Fruit fly (Drosophila melanogaster) whole organism, adult: Measurements from ENCODE around the gene CG17186.

ENCODE experiments used
- CG12768 ChIP-seq: fragments of 200-800 bp; sonication (Bioruptor generic); optimal IDR thresholded peaks from 2 replicates; lab custom pipeline; 2017; ENCODE audit warnings: missing biosample characterization, missing genetic modification characterization, mild to moderate bottlenecking, moderate library complexity, missing genetic modification reagents
- CG14711 ChIP-seq: fragments of 200-800 bp; sonication (Bioruptor generic); optimal IDR thresholded peaks from 2 replicates; lab custom pipeline; 2018; ENCODE audit warnings: missing biosample characterization, mild to moderate bottlenecking, missing genetic modification characterization, moderate library complexity
- CG1620 ChIP-seq: fragments of 200-800 bp; sonication (Bioruptor generic); optimal IDR thresholded peaks from 2 replicates; lab custom pipeline; 2016; ENCODE audit warnings: missing biosample characterization, missing genetic modification characterization
- CG7101 ChIP-seq: fragments of 200-800 bp; sonication (Bioruptor generic); optimal IDR thresholded peaks from 2 replicates; lab custom pipeline; 2018; ENCODE audit warnings: missing biosample characterization, mild to moderate bottlenecking, missing genetic modification characterization, moderate library complexity
- Clk ChIP-seq: fragments of 200-800 bp; sonication (Bioruptor generic); optimal IDR thresholded peaks from 2 replicates; lab custom pipeline; 2017; ENCODE audit warnings: missing biosample characterization, missing genetic modification characterization
- Crg-1 ChIP-seq: fragments of 200-800 bp; sonication (Bioruptor generic); optimal IDR thresholded peaks from 2 replicates; lab custom pipeline; 2016; ENCODE audit warnings: missing biosample characterization, missing genetic modification characterization
- bab1 ChIP-seq: fragments of 200-800 bp; sonication (Bioruptor generic); optimal IDR thresholded peaks from 3 replicates; lab custom pipeline; 2019; ENCODE audit warnings: missing biosample characterization, mild to moderate bottlenecking, missing genetic modification characterization, moderate library complexity
- kay ChIP-seq: fragments of 200-800 bp; sonication (Bioruptor generic); peaks from one replicate; lab custom pipeline; 2016; ENCODE audit warnings: missing biosample characterization, missing genetic modification characterization, borderline replicate concordance

DNA sequence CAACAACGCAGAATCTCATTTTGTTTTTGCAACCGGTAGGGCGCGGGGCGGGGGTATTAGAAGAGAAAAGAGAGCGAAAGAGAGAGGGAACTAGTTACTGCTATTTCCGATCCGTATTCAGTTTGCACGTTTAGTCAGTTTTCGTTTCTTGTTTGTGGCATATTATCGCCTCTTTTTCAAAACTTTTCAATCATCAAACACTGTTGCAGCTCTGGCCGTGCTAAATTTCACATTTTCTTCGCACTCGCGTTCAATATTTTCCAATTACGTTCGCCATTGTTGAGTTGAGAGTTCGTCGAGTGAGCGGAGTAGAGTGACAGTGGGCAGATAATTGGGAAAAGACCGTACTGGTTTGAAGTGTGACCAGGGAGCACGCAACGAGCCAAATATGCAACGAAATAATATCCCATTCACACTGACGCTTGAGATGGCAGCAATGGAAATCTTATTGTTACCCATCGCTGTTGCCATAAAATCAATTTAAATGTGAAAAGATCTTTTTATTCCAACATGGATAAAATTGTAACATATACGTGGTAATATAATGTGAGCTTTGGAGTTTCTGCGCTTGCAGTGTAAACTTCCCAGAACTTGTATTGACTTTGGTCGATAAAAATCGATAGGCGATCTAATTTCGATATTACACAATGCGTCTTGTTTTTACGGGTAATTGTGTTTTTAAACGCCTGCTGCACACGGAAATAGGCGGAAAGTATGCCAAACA, 16.2 kb downstream of the CG17186 start, which contains the start of the genes Ire1 and Mrm2:
- TF ChIP-seq CG7101 (tag; lab: Kevin White, UChicago), result peak; percentile 73
- TF ChIP-seq kay, result no peak
- TF ChIP-seq CG1620 (GFP tag; lab: Kevin White, UChicago), result peak; percentile 88
- TF ChIP-seq bab1 (GFP tag; lab: Kevin White, UChicago), result peak; percentile 42
- peak; percentile 67 for TF ChIP-seq CG12768
- peak; percentile 53 for TF ChIP-seq CG14711 (tag; lab: Kevin White, UChicago)
- peak; percentile 70 for TF ChIP-seq Clk (GFP tag; lab: Kevin White, UChicago)
- TF ChIP-seq Crg-1, result peak; percentile 66
